ENCODE assay signal across 3 worm cellular contexts in the genomic region with DNA sequence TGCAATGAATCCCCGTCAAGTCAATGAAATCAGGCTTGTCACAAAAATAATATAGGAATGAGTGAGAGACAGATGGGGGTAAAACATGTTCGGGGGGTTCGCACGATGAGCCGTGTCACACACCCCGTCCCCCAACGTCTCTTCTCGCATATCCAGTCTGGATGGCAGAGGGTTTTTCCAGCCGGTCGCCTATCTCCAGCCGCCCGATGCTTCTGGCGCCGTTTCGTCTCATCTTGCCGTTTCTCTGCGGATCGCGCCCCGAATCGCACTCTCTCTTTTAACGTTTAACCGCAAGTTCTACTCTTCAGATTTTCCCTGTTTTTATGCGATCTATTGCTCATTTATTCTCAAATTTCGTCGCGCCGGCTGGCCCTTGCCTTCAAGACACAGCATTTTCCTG.
TF ChIP-seq lines count a peak whose summit lies in the region.

No protein-coding gene starts in this region.

TF ChIP-seq in whole organism, L4 larva, 104 proteins besides CTCF, POLR2A, EP300 and RAD21:
- TF ChIP-seq set-16 (GFP tag; IDR thresholded peaks at IDR 0.05; lab: Robert Waterston, UW) = peak; percentile 85
- TF ChIP-seq gei-8 (GFP tag; optimal IDR thresholded peaks at IDR 0.05; lab: Kevin White, UChicago) = no peak

TF ChIP-seq in whole organism, late embryonic, 69 proteins besides CTCF, POLR2A, EP300 and RAD21:
- TF ChIP-seq ceh-34 (tag; optimal IDR thresholded peaks at IDR 0.05; lab: Kevin White, UChicago) (peak; percentile 7), hlh-15 (tag; optimal IDR thresholded peaks at IDR 0.05; lab: Kevin White, UChicago) (no peak)

TF ChIP-seq in whole organism, young adult, 124 proteins besides CTCF, POLR2A, EP300 and RAD21:
- TF ChIP-seq unc-130 (GFP tag; optimal IDR thresholded peaks at IDR 0.05; lab: Kevin White, UChicago) (no peak), zfh-2 (GFP tag; conservative IDR thresholded peaks at IDR 0.05; lab: Robert Waterston, UW) (peak; percentile 83)
TF ChIP-seq in whole organism, young adult: peak in this region for 1.
